Fruit fly (Drosophila melanogaster) whole organism, embryonic: ENCODE data around the gene CG14212.

ENCODE experiments used
- Bdp1 ChIP-seq: fragments of 200-800 bp; sonication (Bioruptor generic); optimal IDR thresholded peaks from 3 replicates; lab custom pipeline; 2016; ENCODE audit warnings: missing biosample characterization, missing genetic modification characterization
- BtbVII ChIP-seq: fragments of 200-800 bp; sonication (Bioruptor generic); optimal IDR thresholded peaks from 3 replicates; lab custom pipeline; 2017; ENCODE audit warnings: missing biosample characterization, mild to moderate bottlenecking, missing genetic modification characterization
- CG11456 ChIP-seq: fragments of 200-800 bp; sonication (Bioruptor generic); IDR thresholded peaks from 3 replicates; pipeline ENCODE4 v1.3.6; 2022; ENCODE audit warnings: missing biosample characterization, missing genetic modification characterization
- CG12155 ChIP-seq: fragments of 200-800 bp; sonication (Bioruptor generic); optimal IDR thresholded peaks from 3 replicates; lab custom pipeline; 2016; ENCODE audit warnings: missing biosample characterization, missing genetic modification characterization
- CG12769 ChIP-seq: fragments of 200-800 bp; sonication (Bioruptor generic); optimal IDR thresholded peaks from 2 replicates; lab custom pipeline; 2019; ENCODE audit warnings: missing biosample characterization, mild to moderate bottlenecking, missing genetic modification characterization, moderate library complexity
- CG15601 ChIP-seq: fragments of 200-800 bp; sonication (Bioruptor generic); optimal IDR thresholded peaks from 3 replicates; lab custom pipeline; 2019; ENCODE audit warnings: missing biosample characterization, mild to moderate bottlenecking, missing genetic modification characterization, moderate library complexity
- CG17385 ChIP-seq: fragments of 200-800 bp; sonication (Bioruptor generic); optimal IDR thresholded peaks from 3 replicates; lab custom pipeline; 2018; ENCODE audit warnings: missing biosample characterization, mild to moderate bottlenecking, missing genetic modification characterization
- CG2116 ChIP-seq: fragments of 200-800 bp; sonication (Bioruptor generic); optimal IDR thresholded peaks from 3 replicates; lab custom pipeline; 2018; ENCODE audit warnings: missing biosample characterization, mild to moderate bottlenecking, missing genetic modification characterization
- CG2120 ChIP-seq: fragments of 200-800 bp; sonication (Bioruptor generic); optimal IDR thresholded peaks from 3 replicates; lab custom pipeline; 2016; ENCODE audit warnings: missing biosample characterization, missing genetic modification characterization
- CG4424 ChIP-seq: fragments of 200-800 bp; sonication (Bioruptor generic); optimal IDR thresholded peaks from 3 replicates; lab custom pipeline; 2016; ENCODE audit warnings: missing biosample characterization, missing genetic modification characterization
- CG4707 ChIP-seq: fragments of 200-800 bp; sonication (Bioruptor generic); optimal IDR thresholded peaks from 2 replicates; lab custom pipeline; 2018; ENCODE audit warnings: missing biosample characterization, mild to moderate bottlenecking, missing genetic modification characterization, moderate library complexity
- CG5180 ChIP-seq: fragments of 200-800 bp; sonication (Bioruptor generic); optimal IDR thresholded peaks from 3 replicates; lab custom pipeline; 2017; ENCODE audit warnings: missing biosample characterization, missing genetic modification characterization, mild to moderate bottlenecking, moderate library complexity, missing genetic modification reagents
- CG5953 ChIP-seq: fragments of 200-800 bp; sonication (Bioruptor generic); IDR thresholded peaks from 2 replicates; pipeline ENCODE4 v1.3.6; 2022; ENCODE audit warnings: missing biosample characterization, missing genetic modification characterization
- CG6175 ChIP-seq: fragments of 200-800 bp; sonication (Bioruptor generic); IDR thresholded peaks from 3 replicates; pipeline ENCODE4 v1.3.6; 2022; ENCODE audit warnings: missing biosample characterization, missing genetic modification characterization
- CG7372 ChIP-seq: fragments of 200-800 bp; sonication (Bioruptor generic); IDR thresholded peaks from 2 replicates; pipeline ENCODE4 v1.3.6; 2022; ENCODE audit warnings: missing biosample characterization, missing genetic modification characterization
- CG9727 ChIP-seq: fragments of 200-800 bp; sonication (Bioruptor generic); optimal IDR thresholded peaks from 3 replicates; lab custom pipeline; 2017; ENCODE audit warnings: missing biosample characterization, mild to moderate bottlenecking, missing genetic modification characterization
- CG9932 ChIP-seq: fragments of 200-800 bp; sonication (Bioruptor generic); IDR thresholded peaks from 2 replicates; pipeline ENCODE4 v1.3.6; 2022; ENCODE audit warnings: missing biosample characterization, missing genetic modification characterization
- CrebB ChIP-seq: fragments of 200-800 bp; sonication (Bioruptor generic); optimal IDR thresholded peaks from 3 replicates; lab custom pipeline; 2018; ENCODE audit warnings: missing biosample characterization, mild to moderate bottlenecking, missing genetic modification characterization
- Elba2 ChIP-seq: fragments of 200-800 bp; sonication (Bioruptor generic); optimal IDR thresholded peaks from 3 replicates; lab custom pipeline; 2016; ENCODE audit warnings: missing biosample characterization, missing genetic modification characterization
- HmgD ChIP-seq: fragments of 200-800 bp; sonication (Bioruptor generic); optimal IDR thresholded peaks from 3 replicates; lab custom pipeline; 2016; ENCODE audit warnings: missing biosample characterization, missing genetic modification characterization
- HmgZ ChIP-seq: fragments of 200-800 bp; sonication (Bioruptor generic); optimal IDR thresholded peaks from 2 replicates; lab custom pipeline; 2018; ENCODE audit warnings: missing biosample characterization, mild to moderate bottlenecking, missing genetic modification characterization
- Hmr ChIP-seq: fragments of 200-800 bp; sonication (Bioruptor generic); optimal IDR thresholded peaks from 3 replicates; lab custom pipeline; 2017; ENCODE audit warnings: mild to moderate bottlenecking, missing biosample characterization, missing genetic modification reagents, missing genetic modification characterization
- Nf-YB ChIP-seq: fragments of 200-800 bp; sonication (Bioruptor generic); optimal IDR thresholded peaks from 3 replicates; lab custom pipeline; 2019; ENCODE audit warnings: missing biosample characterization, mild to moderate bottlenecking, missing genetic modification characterization, moderate library complexity
- PHDP ChIP-seq: fragments of 200-800 bp; sonication (Bioruptor generic); optimal IDR thresholded peaks from 3 replicates; lab custom pipeline; 2018; ENCODE audit warnings: missing biosample characterization, mild to moderate bottlenecking, missing genetic modification characterization, moderate library complexity
- Scr ChIP-seq: fragments of 200-800 bp; sonication (Bioruptor generic); IDR thresholded peaks from 2 replicates; pipeline ENCODE4 v1.3.6; 2022; ENCODE audit warnings: missing biosample characterization, missing genetic modification characterization; ENCODE audit not compliant: partially characterized antibody
- Sox102F ChIP-seq: fragments of 200-800 bp; sonication (Bioruptor generic); optimal IDR thresholded peaks from 2 replicates; lab custom pipeline; 2018; ENCODE audit warnings: missing biosample characterization, mild to moderate bottlenecking, missing genetic modification characterization, moderate library complexity
- Sry-δ ChIP-seq: fragments of 200-800 bp; sonication (Bioruptor generic); optimal IDR thresholded peaks from 2 replicates; lab custom pipeline; 2016; ENCODE audit warnings: missing biosample characterization, missing genetic modification characterization
- Vsx1 ChIP-seq: fragments of 200-800 bp; sonication (Bioruptor generic); optimal IDR thresholded peaks from 2 replicates; lab custom pipeline; 2017; ENCODE audit warnings: missing biosample characterization, mild to moderate bottlenecking, missing genetic modification characterization, missing genetic modification reagents
- ab ChIP-seq: fragments of 200-800 bp; sonication (Bioruptor generic); optimal IDR thresholded peaks from 2 replicates; lab custom pipeline; 2016; ENCODE audit warnings: missing biosample characterization, missing genetic modification characterization
- abd-A ChIP-seq: fragments of 200-800 bp; sonication (Bioruptor generic); optimal IDR thresholded peaks from 3 replicates; lab custom pipeline; 2019; ENCODE audit warnings: missing biosample characterization, mild to moderate bottlenecking, missing genetic modification characterization, moderate library complexity
- bcd ChIP-seq: fragments of 200-800 bp; sonication (Bioruptor generic); optimal IDR thresholded peaks from 2 replicates; lab custom pipeline; 2017; ENCODE audit warnings: missing biosample characterization, mild to moderate bottlenecking, missing genetic modification characterization
- chif ChIP-seq, 2 experiments: fragments of 200-800 bp; sonication (Bioruptor generic); optimal IDR thresholded peaks; 3 replicates each; lab custom pipeline; 2016; ENCODE audit warnings: missing biosample characterization in 2 of 2, missing genetic modification characterization in 2 of 2
- crp ChIP-seq, 2 experiments: fragments of 200-800 bp; sonication (Bioruptor generic); optimal IDR thresholded peaks; 2 replicates in 1 of 2; 3 replicates in 1 of 2; lab custom pipeline; 2017; ENCODE audit warnings: missing biosample characterization in 2 of 2, missing genetic modification characterization in 2 of 2, mild to moderate bottlenecking in 1 of 2, moderate library complexity in 1 of 2
- cwo ChIP-seq: fragments of 200-800 bp; sonication (Bioruptor generic); optimal IDR thresholded peaks from 3 replicates; lab custom pipeline; 2017; ENCODE audit warnings: missing biosample characterization, missing genetic modification characterization, mild to moderate bottlenecking, moderate library complexity, missing genetic modification reagents
- dysf ChIP-seq: fragments of 200-800 bp; sonication (Bioruptor generic); IDR thresholded peaks from 3 replicates; pipeline ENCODE4 v1.3.6; 2022; ENCODE audit warnings: missing biosample characterization, missing genetic modification characterization
- hbn ChIP-seq: fragments of 200-800 bp; sonication (Bioruptor generic); IDR thresholded peaks from 2 replicates; pipeline ENCODE4 v1.3.6; 2022; ENCODE audit warnings: missing biosample characterization, missing genetic modification characterization; ENCODE audit not compliant: partially characterized antibody
- ind ChIP-seq: fragments of 200-800 bp; sonication (Bioruptor generic); optimal IDR thresholded peaks from 3 replicates; lab custom pipeline; 2016; ENCODE audit warnings: missing biosample characterization, missing genetic modification characterization
- kay ChIP-seq: fragments of 200-800 bp; sonication (Bioruptor generic); optimal IDR thresholded peaks from 2 replicates; lab custom pipeline; 2016; ENCODE audit warnings: missing biosample characterization, missing genetic modification characterization
- mam ChIP-seq: fragments of 200-800 bp; sonication (Bioruptor generic); optimal IDR thresholded peaks from 3 replicates; lab custom pipeline; 2016; ENCODE audit warnings: missing biosample characterization, missing genetic modification characterization
- mirr ChIP-seq: fragments of 200-800 bp; sonication (Bioruptor generic); optimal IDR thresholded peaks from 3 replicates; lab custom pipeline; 2018; ENCODE audit warnings: missing biosample characterization, mild to moderate bottlenecking, missing genetic modification characterization
- nau ChIP-seq: fragments of 200-800 bp; sonication (Bioruptor generic); optimal IDR thresholded peaks from 3 replicates; lab custom pipeline; 2017; ENCODE audit warnings: missing biosample characterization, mild to moderate bottlenecking, missing genetic modification characterization, missing genetic modification reagents
- nerfin-1 ChIP-seq: fragments of 200-800 bp; sonication (Bioruptor generic); optimal IDR thresholded peaks from 3 replicates; lab custom pipeline; 2019; ENCODE audit warnings: missing biosample characterization, mild to moderate bottlenecking, missing genetic modification characterization, moderate library complexity
- onecut ChIP-seq: fragments of 200-800 bp; sonication (Bioruptor generic); IDR thresholded peaks from 2 replicates; pipeline ENCODE4 v1.3.6; 2022; ENCODE audit warnings: missing biosample characterization, missing genetic modification characterization
- pita ChIP-seq: fragments of 200-800 bp; sonication (Bioruptor generic); optimal IDR thresholded peaks from 2 replicates; lab custom pipeline; 2017; ENCODE audit warnings: missing biosample characterization, mild to moderate bottlenecking, missing genetic modification characterization
- prd ChIP-seq, 3 experiments: fragments of >200 bp in 2 of 3; fragments of 200-800 bp in 1 of 3; sonication (Bioruptor generic) in 1 of 3; optimal IDR thresholded peaks in 2 of 3; IDR thresholded peaks in 1 of 3; 2 replicates in 2 of 3; 3 replicates in 1 of 3; pipeline versions ENCODE4 v1.3.6 to Lab custom; 2017 to 2022; ENCODE audit warnings: missing biosample characterization in 1 of 3, missing genetic modification characterization in 1 of 3
- sug ChIP-seq: fragments of 200-800 bp; optimal IDR thresholded peaks from 2 replicates; lab custom pipeline; 2019; ENCODE audit warnings: missing biosample characterization, mild to moderate bottlenecking, missing genetic modification characterization, moderate library complexity
- tin ChIP-seq: fragments of 200-800 bp; sonication (Bioruptor generic); optimal IDR thresholded peaks from 3 replicates; lab custom pipeline; 2016; ENCODE audit warnings: missing biosample characterization, missing genetic modification characterization
- trem ChIP-seq: fragments of 200-800 bp; optimal IDR thresholded peaks from 3 replicates; lab custom pipeline; 2019; ENCODE audit warnings: missing biosample characterization, mild to moderate bottlenecking, missing genetic modification characterization, moderate library complexity
- tx ChIP-seq: fragments of 200-800 bp; sonication (Bioruptor generic); optimal IDR thresholded peaks from 2 replicates; lab custom pipeline; 2016; ENCODE audit warnings: missing biosample characterization, missing genetic modification characterization

Gene CG14212

DNA sequence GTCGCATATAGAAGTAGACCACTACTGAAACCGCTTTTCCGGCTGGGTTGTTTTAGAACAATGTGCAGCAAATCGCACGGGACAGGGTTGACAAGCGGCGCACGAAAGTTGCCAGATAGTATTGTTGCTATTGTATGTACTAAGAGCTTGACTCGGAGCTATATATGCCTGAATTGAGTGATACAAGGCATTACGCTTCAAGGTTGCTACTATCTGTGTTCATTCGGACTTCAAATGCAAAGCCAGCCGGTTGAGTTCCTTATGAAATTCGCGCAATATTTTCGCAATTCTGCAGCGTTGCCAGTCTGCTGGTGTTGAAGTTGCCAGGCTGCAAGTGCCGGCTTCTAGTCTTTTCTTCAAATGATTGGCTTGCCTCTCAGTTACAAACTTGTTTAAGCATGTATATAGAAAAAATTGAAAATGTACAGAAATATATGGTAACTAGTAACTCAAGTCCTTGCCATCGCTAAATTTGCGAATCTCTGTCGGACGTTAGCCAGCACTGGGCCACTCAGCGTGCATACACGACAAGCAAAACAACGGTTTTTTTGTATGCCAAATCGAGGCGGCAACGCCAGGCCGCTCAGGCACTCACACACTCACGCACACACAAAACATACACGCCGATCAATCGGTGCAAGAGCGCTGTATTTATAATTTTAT lies 26.4 kb downstream of the CG14212 start, which contains the start of the genes Ranbp21 and Elys (continued):
- TF ChIP-seq CrebB (tag; lab: Kevin White, UChicago), result no peak
- peak; percentile 52 for TF ChIP-seq chif (GFP tag; optimal IDR thresholded peaks at IDR 0.05; lab: Kevin White, UChicago)
- no peak for TF ChIP-seq bcd (GFP tag; lab: Kevin White, UChicago)
- peak; percentile 66 for TF ChIP-seq CG9932
- no peak for TF ChIP-seq sug (tag; lab: Kevin White, UChicago)
- peak; percentile 55; the same call in 1 of the 3 replicates for TF ChIP-seq CG11456 (GFP tag; lab: Robert Waterston, UW)
- TF ChIP-seq abd-A, result no peak
- TF ChIP-seq mam (GFP tag; lab: Kevin White, UChicago), result peak; percentile 66
- no peak for TF ChIP-seq cwo (GFP tag; lab: Kevin White, UChicago)
- peak; percentile 51 for TF ChIP-seq trem (tag; lab: Kevin White, UChicago)
- no peak for TF ChIP-seq ab (GFP tag; lab: Kevin White, UChicago)
- TF ChIP-seq CG15601 (tag; lab: Kevin White, UChicago), result no peak
- no peak for TF ChIP-seq CG4424 (GFP tag; lab: Kevin White, UChicago)
- TF ChIP-seq tin, result peak; percentile 48
- TF ChIP-seq nerfin-1 (tag; lab: Kevin White, UChicago), result no peak
- TF ChIP-seq tx (GFP tag; lab: Kevin White, UChicago), result peak; percentile 58
- peak; percentile 41 for TF ChIP-seq Bdp1 (GFP tag; lab: Kevin White, UChicago)
- TF ChIP-seq hbn (GFP tag; lab: Robert Waterston, UW), result no peak
- no peak for TF ChIP-seq CG17385 (GFP tag; lab: Kevin White, UChicago)
- TF ChIP-seq CG4707 (GFP tag; lab: Kevin White, UChicago), result no peak
- TF ChIP-seq Hmr, result no peak
- TF ChIP-seq onecut (GFP tag; lab: Robert Waterston, UW), result peak; percentile 24; the same call in 1 of the 2 replicates
- TF ChIP-seq CG12769 (tag; lab: Kevin White, UChicago), result no peak
- TF ChIP-seq PHDP (tag; lab: Kevin White, UChicago), result no peak
- TF ChIP-seq Sox102F, result no peak
- TF ChIP-seq Elba2 (GFP tag; lab: Kevin White, UChicago), result no peak
- TF ChIP-seq HmgD (GFP tag; lab: Kevin White, UChicago), result peak; percentile 40
- TF ChIP-seq crp (GFP tag; optimal IDR thresholded peaks at IDR 0.05; lab: Kevin White, UChicago), result peak in 1 of 2 experiments; percentile 38
- no peak for TF ChIP-seq BtbVII (GFP tag; lab: Kevin White, UChicago)
- peak; percentile 55 for TF ChIP-seq dysf
- TF ChIP-seq CG12155 (GFP tag; lab: Kevin White, UChicago), result peak; percentile 50
- TF ChIP-seq nau, result no peak
- no peak for TF ChIP-seq CG5953
- TF ChIP-seq Sry-δ (GFP tag; lab: Kevin White, UChicago), result peak; percentile 79
- TF ChIP-seq CG6175, result no peak
- peak; percentile 50 for TF ChIP-seq Scr (GFP tag; lab: Robert Waterston, UW)
- no peak for TF ChIP-seq CG5180 (GFP tag; lab: Kevin White, UChicago)
- TF ChIP-seq mirr (GFP tag; lab: Kevin White, UChicago), result no peak
- TF ChIP-seq Nf-YB (GFP tag; lab: Kevin White, UChicago), result no peak
- TF ChIP-seq ind (GFP tag; lab: Kevin White, UChicago), result peak; percentile 59
- TF ChIP-seq pita, result no peak
- TF ChIP-seq Vsx1, result no peak
- peak; percentile 59 for TF ChIP-seq CG9727
- TF ChIP-seq CG2120 (GFP tag; lab: Kevin White, UChicago), result peak; percentile 73
- peak; percentile 28 for TF ChIP-seq HmgZ
- TF ChIP-seq kay, result no peak
- TF ChIP-seq CG7372 (GFP tag; lab: Robert Waterston, UW), result peak; percentile 32; the same call in 1 of the 2 replicates
- no peak for TF ChIP-seq prd (optimal IDR thresholded peaks at IDR 0.05; lab: Kevin White, UChicago)
- peak; percentile 75 for TF ChIP-seq prd (GFP tag; IDR thresholded peaks at IDR 0.05; lab: Robert Waterston, UW)
- peak; percentile 40 for TF ChIP-seq CG2116 (GFP tag; lab: Kevin White, UChicago)
